Worm (Caenorhabditis elegans) whole organism, L1 larva: Measurements from ENCODE around the gene cest-10.

ENCODE experiments used
- C04F5.9 ChIP-seq: sonication (generic microtip); optimal IDR thresholded peaks from 2 replicates; lab custom pipeline; 2016; ENCODE audit warnings: missing genetic modification characterization, missing compliant biosample characterization
- C34B4.2 ChIP-seq: sonication (generic microtip); optimal IDR thresholded peaks from 2 replicates; lab custom pipeline; 2017; ENCODE audit warnings: mild to moderate bottlenecking, missing genetic modification characterization, missing compliant biosample characterization
- F16B12.6 ChIP-seq: fragments of 150-350 bp; optimal IDR thresholded peaks from 2 replicates; lab custom pipeline; 2014; ENCODE audit warnings: missing biosample characterization, missing genetic modification characterization
- aha-1 ChIP-seq: fragments of 150-350 bp; optimal IDR thresholded peaks from 2 replicates; lab custom pipeline; 2014; ENCODE audit warnings: missing biosample characterization, missing genetic modification characterization
- ama-1 ChIP-seq: fragments of 150-350 bp; optimal IDR thresholded peaks from 2 replicates; lab custom pipeline; 2014
- blmp-1 ChIP-seq: fragments of 150-350 bp; optimal IDR thresholded peaks from 2 replicates; lab custom pipeline; 2014; ENCODE audit warnings: missing biosample characterization, missing genetic modification characterization
- ceh-82 ChIP-seq, 3 experiments: fragments of 150-350 bp in 1 of 3; sonication (generic microtip) in 2 of 3; optimal IDR thresholded peaks; 2 replicates each; lab custom pipeline; 2014 to 2017; ENCODE audit warnings: missing biosample characterization in 3 of 3, missing genetic modification characterization in 3 of 3
- ceh-90 ChIP-seq: sonication (generic microtip); optimal IDR thresholded peaks from 2 replicates; lab custom pipeline; 2016; ENCODE audit warnings: missing genetic modification characterization, missing compliant biosample characterization
- dpl-1 ChIP-seq, 3 experiments: fragments of 150-350 bp in 2 of 3; sonication (generic microtip) in 1 of 3; optimal IDR thresholded peaks; 2 replicates each; lab custom pipeline; 2014 to 2017; ENCODE audit warnings: missing biosample characterization in 3 of 3, missing genetic modification characterization in 3 of 3, missing genetic modification reagents in 3 of 3
- dsc-1 ChIP-seq: sonication (generic microtip); optimal IDR thresholded peaks from 2 replicates; lab custom pipeline; 2016; ENCODE audit warnings: mild to moderate bottlenecking, missing genetic modification characterization, missing compliant biosample characterization
- efl-1 ChIP-seq, 4 experiments: fragments of 150-350 bp; optimal IDR thresholded peaks in 3 of 4; peaks in 1 of 4; 1 replicate in 1 of 4; 2 replicates in 3 of 4; lab custom pipeline; 2014; ENCODE audit warnings: missing biosample characterization in 2 of 4, missing genetic modification characterization in 2 of 4, missing genetic modification reagents in 2 of 4
- efl-3 ChIP-seq: fragments of 200-800 bp; sonication (Bioruptor generic); optimal IDR thresholded peaks from 2 replicates; lab custom pipeline; 2018; ENCODE audit warnings: mild to moderate bottlenecking, missing genetic modification characterization, missing compliant biosample characterization
- egl-13 ChIP-seq: sonication (generic microtip); optimal IDR thresholded peaks from 2 replicates; lab custom pipeline; 2016; ENCODE audit warnings: missing genotype, missing genetic modification reagents, missing genetic modification characterization, missing compliant biosample characterization
- egl-27 ChIP-seq, 2 experiments: fragments of 150-350 bp in 1 of 2; sonication (generic microtip); optimal IDR thresholded peaks; 3 replicates each; lab custom pipeline; 2017 to 2018; ENCODE audit warnings: missing biosample characterization in 2 of 2, missing genetic modification characterization in 2 of 2, missing genetic modification reagents in 2 of 2
- elt-2 ChIP-seq: sonication (generic microtip); optimal IDR thresholded peaks from 2 replicates; lab custom pipeline; 2016; ENCODE audit warnings: missing genetic modification characterization, mild to moderate bottlenecking, inconsistent platforms, missing compliant biosample characterization, missing genetic modification reagents
- elt-3 ChIP-seq, 6 experiments: fragments of 150-350 bp in 1 of 6; sonication (generic microtip); optimal IDR thresholded peaks; 2 replicates each; lab custom pipeline; 2017 to 2018; ENCODE audit warnings: missing biosample characterization in 6 of 6, missing genetic modification characterization in 6 of 6, inconsistent platforms in 1 of 6
- ets-5 ChIP-seq: fragments of 200-800 bp; sonication (Bioruptor generic); IDR thresholded peaks from 2 replicates; pipeline ENCODE4 v1.3.6; 2022; ENCODE audit warnings: missing genetic modification characterization, missing compliant biosample characterization
- fkh-10 ChIP-seq: sonication (generic microtip); optimal IDR thresholded peaks from 2 replicates; lab custom pipeline; 2017; ENCODE audit warnings: missing biosample characterization, missing genetic modification reagents, missing genetic modification characterization
- fkh-8 ChIP-seq: sonication (generic microtip); optimal IDR thresholded peaks from 2 replicates; lab custom pipeline; 2016; ENCODE audit warnings: mild to moderate bottlenecking, missing genetic modification characterization, missing compliant biosample characterization
- fos-1 ChIP-seq: fragments of 150-350 bp; optimal IDR thresholded peaks from 2 replicates; lab custom pipeline; 2014; ENCODE audit warnings: missing biosample characterization, missing genetic modification characterization
- hlh-4 ChIP-seq: sonication (generic microtip); optimal IDR thresholded peaks from 2 replicates; lab custom pipeline; 2016; ENCODE audit warnings: mild to moderate bottlenecking, missing genetic modification characterization, missing compliant biosample characterization
- hpl-2 ChIP-seq: fragments of 150-350 bp; optimal IDR thresholded peaks from 2 replicates; lab custom pipeline; 2014; ENCODE audit warnings: missing biosample characterization, missing genetic modification reagents, missing genetic modification characterization
- irx-1 ChIP-seq: sonication (generic microtip); optimal IDR thresholded peaks from 2 replicates; lab custom pipeline; 2016; ENCODE audit warnings: missing genetic modification characterization, missing compliant biosample characterization
- jun-1 ChIP-seq: fragments of 150-350 bp; optimal IDR thresholded peaks from 2 replicates; lab custom pipeline; 2014; ENCODE audit warnings: missing biosample characterization, missing genetic modification reagents, missing genetic modification characterization
- lin-13 ChIP-seq: fragments of 150-350 bp; optimal IDR thresholded peaks from 2 replicates; lab custom pipeline; 2014; ENCODE audit warnings: missing biosample characterization, missing genetic modification reagents, missing genetic modification characterization
- lin-14 ChIP-seq: fragments of 200-800 bp; sonication (Bioruptor generic); optimal IDR thresholded peaks from 2 replicates; lab custom pipeline; 2018; ENCODE audit warnings: mild to moderate bottlenecking, missing genetic modification characterization, moderate library complexity, missing compliant biosample characterization
- lin-15B ChIP-seq: fragments of 150-350 bp; sonication (generic microtip); optimal IDR thresholded peaks from 3 replicates; lab custom pipeline; 2014; ENCODE audit warnings: missing biosample characterization, missing genetic modification characterization
- lin-35 ChIP-seq, 2 experiments: fragments of 150-350 bp; optimal IDR thresholded peaks; 2 replicates each; lab custom pipeline; 2014; ENCODE audit warnings: missing biosample characterization in 2 of 2, missing genetic modification characterization in 2 of 2, missing genetic modification reagents in 2 of 2
- lin-39 ChIP-seq: fragments of 150-350 bp; optimal IDR thresholded peaks from 2 replicates; lab custom pipeline; 2014; ENCODE audit warnings: missing biosample characterization, missing genetic modification reagents, missing genetic modification characterization
- lir-3 ChIP-seq: sonication (generic microtip); optimal IDR thresholded peaks from 2 replicates; lab custom pipeline; 2016; ENCODE audit warnings: mild to moderate bottlenecking, missing genetic modification characterization, moderate library complexity, missing compliant biosample characterization; ENCODE audit not compliant: poor library complexity
- lsy-2 ChIP-seq, 2 experiments: fragments of 150-350 bp; optimal IDR thresholded peaks; 2 replicates each; lab custom pipeline; 2014; ENCODE audit warnings: missing biosample characterization in 2 of 2, missing genetic modification characterization in 2 of 2
- mef-2 ChIP-seq: fragments of 150-350 bp; optimal IDR thresholded peaks from 2 replicates; lab custom pipeline; 2014; ENCODE audit warnings: missing biosample characterization, missing genetic modification characterization
- nhr-11 ChIP-seq: fragments of 150-350 bp; optimal IDR thresholded peaks from 2 replicates; lab custom pipeline; 2014; ENCODE audit warnings: missing biosample characterization, missing genetic modification characterization
- nhr-19 ChIP-seq: fragments of 200-800 bp; sonication (Bioruptor generic); conservative IDR thresholded peaks from 2 replicates; pipeline ENCODE4 v1.3.6; 2022; ENCODE audit warnings: missing genetic modification characterization, missing compliant biosample characterization
- nhr-20 ChIP-seq: sonication (generic microtip); optimal IDR thresholded peaks from 2 replicates; lab custom pipeline; 2016; ENCODE audit warnings: mild to moderate bottlenecking, missing genetic modification characterization, missing compliant biosample characterization
- nhr-47 ChIP-seq: sonication (generic microtip); optimal IDR thresholded peaks from 2 replicates; lab custom pipeline; 2016; ENCODE audit warnings: mild to moderate bottlenecking, missing genetic modification characterization, moderate library complexity, missing compliant biosample characterization
- nhr-71 ChIP-seq: sonication (generic microtip); optimal IDR thresholded peaks from 2 replicates; lab custom pipeline; 2016; ENCODE audit warnings: mild to moderate bottlenecking, missing genetic modification characterization, moderate library complexity, missing compliant biosample characterization
- nhr-84 ChIP-seq: sonication (generic microtip); optimal IDR thresholded peaks from 2 replicates; lab custom pipeline; 2017; ENCODE audit warnings: missing biosample characterization, missing genetic modification characterization
- nhr-85 ChIP-seq: sonication (generic microtip); peaks from one replicate; lab custom pipeline; 2016; ENCODE audit warnings: missing genetic modification characterization, inconsistent platforms, missing compliant biosample characterization
- nhr-90 ChIP-seq: sonication (generic microtip); optimal IDR thresholded peaks from 2 replicates; lab custom pipeline; 2016; ENCODE audit warnings: mild to moderate bottlenecking, missing genetic modification characterization, missing compliant biosample characterization; ENCODE audit not compliant: poor library complexity
- pqm-1 ChIP-seq: sonication (generic microtip); optimal IDR thresholded peaks from 3 replicates; lab custom pipeline; 2017; ENCODE audit warnings: missing biosample characterization, missing genetic modification characterization
- rnt-1 ChIP-seq: sonication (generic microtip); optimal IDR thresholded peaks from 2 replicates; lab custom pipeline; 2016; ENCODE audit warnings: mild to moderate bottlenecking, missing genetic modification characterization, moderate library complexity, missing compliant biosample characterization
- skn-1 ChIP-seq: fragments of 150-350 bp; optimal IDR thresholded peaks from 2 replicates; lab custom pipeline; 2014; ENCODE audit warnings: missing biosample characterization, missing genetic modification characterization
- snpc-4 ChIP-seq: fragments of 150-350 bp; optimal IDR thresholded peaks from 2 replicates; lab custom pipeline; 2014; ENCODE audit warnings: missing biosample characterization, missing genetic modification characterization
- sptf-1 ChIP-seq: fragments of 150-350 bp; optimal IDR thresholded peaks from 2 replicates; lab custom pipeline; 2014; ENCODE audit warnings: missing biosample characterization, missing genetic modification characterization
- tbx-2 ChIP-seq: sonication (generic microtip); optimal IDR thresholded peaks from 2 replicates; lab custom pipeline; 2016; ENCODE audit warnings: missing genetic modification characterization, missing compliant biosample characterization
- tlp-1 ChIP-seq: fragments of 150-350 bp; optimal IDR thresholded peaks from 2 replicates; lab custom pipeline; 2014; ENCODE audit warnings: missing biosample characterization, missing genetic modification characterization
- unc-30 ChIP-seq: sonication (generic microtip); optimal IDR thresholded peaks from 2 replicates; lab custom pipeline; 2017; ENCODE audit warnings: missing biosample characterization, missing genetic modification characterization
- unc-62 ChIP-seq: fragments of 150-350 bp; optimal IDR thresholded peaks from 2 replicates; lab custom pipeline; 2014; ENCODE audit warnings: missing biosample characterization, missing genetic modification reagents, missing genetic modification characterization
- unc-98 ChIP-seq: fragments of 200-800 bp; sonication (Bioruptor generic); IDR thresholded peaks from 2 replicates; pipeline ENCODE4 v1.3.6; 2022; ENCODE audit warnings: missing genetic modification characterization, missing compliant biosample characterization
- vab-15 ChIP-seq: sonication (generic microtip); optimal IDR thresholded peaks from 2 replicates; lab custom pipeline; 2017; ENCODE audit warnings: missing genotype, mild to moderate bottlenecking, missing genetic modification characterization, missing compliant biosample characterization
- xbp-1 ChIP-seq: sonication (generic microtip); optimal IDR thresholded peaks from 2 replicates; lab custom pipeline; 2016; ENCODE audit warnings: missing genetic modification characterization, missing compliant biosample characterization
- zip-4 ChIP-seq: fragments of 200-800 bp; sonication (Bioruptor generic); optimal IDR thresholded peaks from 2 replicates; lab custom pipeline; 2018; ENCODE audit warnings: mild to moderate bottlenecking, missing genetic modification characterization, moderate library complexity, missing compliant biosample characterization

Gene cest-10

ce11 chrIV:7230198-7230597, 49.8 kb downstream of the cest-10 start, which contains the start of gene cap-1:
TSS of gene cap-1 (minus strand) at chrIV:7230223.
- TF ChIP-seq hlh-4 (no peak), aha-1 (no peak), mef-2 (tag; lab: Kevin White, UChicago) (peak; percentile 2), efl-1 (optimal IDR thresholded peaks at IDR 0.05; lab: Kevin White, UChicago) (peak; percentile 67 to 73), efl-1 (GFP tag; optimal IDR thresholded peaks at IDR 0.05 in 1 of 2; lab: Kevin White, UChicago) (peak; percentile 63 to 89), jun-1 (tag; lab: Kevin White, UChicago) (peak; percentile 20), nhr-47 (tag; lab: Kevin White, UChicago) (peak; percentile 62), dpl-1 (GFP tag; optimal IDR thresholded peaks at IDR 0.05; lab: Kevin White, UChicago) (peak; percentile 51 to 69 (median 57)), hpl-2 (GFP tag; lab: Kevin White, UChicago) (no peak), unc-62 (GFP tag; lab: Kevin White, UChicago) (no peak), vab-15 (tag; lab: Kevin White, UChicago) (peak; percentile 35), nhr-20 (peak; percentile 62), rnt-1 (tag; lab: Kevin White, UChicago) (peak; percentile 77), elt-2 (tag; lab: Kevin White, UChicago) (peak; percentile 13), nhr-19 (GFP tag; lab: Robert Waterston, UW) (0 out of 2 replicates have a peak, but pooled peaks have one; percentile 13), efl-3 (no peak), ceh-90 (tag; lab: Kevin White, UChicago) (no peak), tbx-2 (tag; lab: Kevin White, UChicago) (peak; percentile 53), tlp-1 (tag; lab: Kevin White, UChicago) (no peak), F16B12.6 (peak; percentile 27), nhr-90 (tag; lab: Kevin White, UChicago) (peak; percentile 31), lin-15B (tag; lab: Kevin White, UChicago) (peak; percentile 69), zip-4 (GFP tag; lab: Kevin White, UChicago) (no peak), egl-27 (tag; optimal IDR thresholded peaks at IDR 0.05; lab: Kevin White, UChicago) (no peak), fkh-10 (GFP tag; lab: Kevin White, UChicago) (peak; percentile 39), blmp-1 (tag; lab: Kevin White, UChicago) (peak; percentile 83), nhr-71 (tag; lab: Kevin White, UChicago) (peak; percentile 78), xbp-1 (tag; lab: Kevin White, UChicago) (peak; percentile 64), lir-3 (peak; percentile 69), lin-35 (GFP tag; optimal IDR thresholded peaks at IDR 0.05; lab: Kevin White, UChicago) (peak; percentile 54 to 78), C34B4.2 (tag; lab: Kevin White, UChicago) (no peak), lin-13 (GFP tag; lab: Kevin White, UChicago) (no peak), unc-98 (GFP tag; lab: Robert Waterston, UW) (no peak), dsc-1 (tag; lab: Kevin White, UChicago) (peak; percentile 39), lin-39 (tag; lab: Kevin White, UChicago) (no peak), nhr-84 (tag; lab: Kevin White, UChicago) (no peak), egl-13 (tag; lab: Kevin White, UChicago) (peak; percentile 47), nhr-11 (tag; lab: Kevin White, UChicago) (no peak), snpc-4 (tag; lab: Kevin White, UChicago) (peak; percentile 46), fos-1 (tag; lab: Kevin White, UChicago) (peak; percentile 58), lsy-2 (tag; optimal IDR thresholded peaks at IDR 0.05; lab: Kevin White, UChicago) (peak; percentile 57 to 87), unc-30 (tag; lab: Kevin White, UChicago) (no peak), sptf-1 (tag; lab: Kevin White, UChicago) (no peak), lin-14 (peak; percentile 87), ama-1 (lab: Kevin White, UChicago) (no peak), fkh-8 (tag; lab: Kevin White, UChicago) (peak; percentile 68), irx-1 (tag; lab: Kevin White, UChicago) (peak; percentile 11), ets-5 (no peak), ceh-82 (tag; optimal IDR thresholded peaks at IDR 0.05; lab: Kevin White, UChicago) (peak; percentile 36 to 85 (median 67)), skn-1 (tag; lab: Kevin White, UChicago) (peak; percentile 66), pqm-1 (tag; lab: Kevin White, UChicago) (no peak), C04F5.9 (tag; lab: Kevin White, UChicago) (no peak), elt-3 (tag; optimal IDR thresholded peaks at IDR 0.05; lab: Kevin White, UChicago) (peak in 2 of 6 experiments; percentile 5 to 82), nhr-85 (peak; percentile 53)
